Worm (Caenorhabditis elegans) whole organism, L3 larva: ENCODE results near the gene F10B5.3.

Experiments
- R02D3.7 ChIP-seq: fragments of 150-350 bp; optimal IDR thresholded peaks from 2 replicates; lab custom pipeline; 2014; ENCODE audit warnings: missing biosample characterization, missing genetic modification characterization
- ama-1 ChIP-seq: fragments of 150-350 bp; optimal IDR thresholded peaks from 2 replicates; lab custom pipeline; 2018
- egl-5 ChIP-seq: fragments of 150-350 bp; optimal IDR thresholded peaks from 2 replicates; lab custom pipeline; 2017; ENCODE audit warnings: missing biosample characterization, missing genetic modification reagents, missing genetic modification characterization, inconsistent platforms
- elt-1 ChIP-seq: fragments of 150-350 bp; optimal IDR thresholded peaks from 2 replicates; lab custom pipeline; 2014; ENCODE audit warnings: missing biosample characterization, missing genetic modification characterization
- lin-39 ChIP-seq: fragments of 150-350 bp; optimal IDR thresholded peaks from 2 replicates; lab custom pipeline; 2018; ENCODE audit warnings: missing biosample characterization, missing genetic modification reagents, missing genetic modification characterization
- lsy-12 ChIP-seq: sonication (generic microtip); optimal IDR thresholded peaks from 2 replicates; lab custom pipeline; 2016; ENCODE audit warnings: mild to moderate bottlenecking, missing genetic modification characterization, missing compliant biosample characterization
- nhr-28 ChIP-seq: fragments of 150-350 bp; optimal IDR thresholded peaks from 2 replicates; lab custom pipeline; 2014; ENCODE audit warnings: missing biosample characterization, missing genetic modification characterization
- nhr-76 ChIP-seq: fragments of 150-350 bp; sonication (generic microtip); optimal IDR thresholded peaks from 5 replicates; lab custom pipeline; 2014; ENCODE audit warnings: missing biosample characterization, missing genetic modification characterization
- nhr-77 ChIP-seq: fragments of 150-350 bp; optimal IDR thresholded peaks from 2 replicates; lab custom pipeline; 2014; ENCODE audit warnings: missing biosample characterization, missing genetic modification characterization
- unc-62 ChIP-seq: fragments of 150-350 bp; sonication (generic microtip); optimal IDR thresholded peaks from 4 replicates; lab custom pipeline; 2014; ENCODE audit warnings: missing biosample characterization, missing genetic modification reagents, missing genetic modification characterization

DNA sequence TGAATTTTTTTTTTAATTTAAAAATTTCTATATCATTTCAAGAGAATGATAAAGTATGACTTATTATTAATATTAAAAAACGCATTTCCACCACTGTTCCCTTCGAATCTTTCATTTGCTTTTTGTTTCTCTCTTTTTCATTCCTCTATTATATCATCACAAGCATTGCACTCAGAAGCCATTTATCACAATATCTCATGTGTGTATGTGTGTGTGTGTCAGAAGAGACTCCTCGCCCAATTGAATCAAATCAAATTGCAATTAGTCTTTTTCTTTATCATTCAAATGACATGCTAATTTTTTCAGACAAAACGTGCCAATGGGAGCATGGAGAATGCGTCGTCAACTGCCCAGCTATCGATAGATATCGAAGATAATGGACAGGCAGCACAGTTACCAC is 33.7 kb downstream of the F10B5.3 start, which contains the start of gene unc-105:
- TF ChIP-seq elt-1 (tag; lab: Kevin White, UChicago) (no peak), lsy-12 (no peak), unc-62 (GFP tag; lab: Kevin White, UChicago) (no peak), ama-1 (lab: Kevin White, UChicago) (no peak), lin-39 (tag; lab: Kevin White, UChicago) (no peak), nhr-77 (tag; lab: Kevin White, UChicago) (no peak), nhr-28 (tag; lab: Kevin White, UChicago) (no peak), nhr-76 (tag; lab: Kevin White, UChicago) (no peak), R02D3.7 (tag; lab: Kevin White, UChicago) (no peak), egl-5 (tag; lab: Kevin White, UChicago) (no peak)
